Fruit fly (Drosophila melanogaster) S2 (cell line): ENCODE results near the gene caup.

Experiments
- CG8478 ChIP-seq: fragments of >200 bp; optimal IDR thresholded peaks from 2 replicates; lab custom pipeline; 2018
- CTCF ChIP-seq, 2 experiments: fragments of >200 bp; optimal IDR thresholded peaks; 2 replicates each; lab custom pipeline; 2018

caup gene

dm6 chr3L:12609387-12609799 lies at the start of gene caup:
Gene caup (plus strand): TSS chr3L:12609631.
- TF ChIP-seq CTCF (optimal IDR thresholded peaks at IDR 0.05; lab: Kevin White, UChicago) (peak in 1 of 2 experiments; percentile 67), CG8478 (peak; percentile 75)

dm6 chr3L:12564284-12564683 lies 45.1 kb upstream of the caup start:
- TF ChIP-seq CTCF (optimal IDR thresholded peaks at IDR 0.05; lab: Kevin White, UChicago) (no peak), CG8478 (no peak)

- TF ChIP-seq CG8478 (no peak), CTCF (optimal IDR thresholded peaks at IDR 0.05; lab: Kevin White, UChicago) (no peak)
Measured at dm6 chr3L:12564979-12565378, 44.5 kb upstream of the caup start.

- no peak for TF ChIP-seq CTCF (optimal IDR thresholded peaks at IDR 0.05; lab: Kevin White, UChicago)
- TF ChIP-seq CG8478: no peak
Measured at dm6 chr3L:12565422-12565821, 44.0 kb upstream of the caup start.

- TF ChIP-seq CG8478: no peak
- TF ChIP-seq CTCF (optimal IDR thresholded peaks at IDR 0.05; lab: Kevin White, UChicago): no peak
Measured at dm6 chr3L:12566065-12566730, 43.2 kb upstream of the caup start.

dm6 chr3L:12572366-12572765 lies 37.1 kb upstream of the caup start, which contains the start of gene sowah:
Gene sowah (minus strand): TSS chr3L:12572542.
- TF ChIP-seq CG8478: no peak
- peak in 1 of 2 experiments; percentile 39 for TF ChIP-seq CTCF (optimal IDR thresholded peaks at IDR 0.05; lab: Kevin White, UChicago)

- TF ChIP-seq CG8478 (no peak), CTCF (optimal IDR thresholded peaks at IDR 0.05; lab: Kevin White, UChicago) (no peak)
Measured at dm6 chr3L:12574867-12575266, 34.6 kb upstream of the caup start.

dm6 chr3L:12580212-12580676 lies 29.2 kb upstream of the caup start, which contains the start of gene ara:
Gene ara (plus strand): TSS chr3L:12580672.
- TF ChIP-seq CTCF (optimal IDR thresholded peaks at IDR 0.05; lab: Kevin White, UChicago): no peak
- no peak for TF ChIP-seq CG8478

- TF ChIP-seq CG8478: no peak
- no peak for TF ChIP-seq CTCF (optimal IDR thresholded peaks at IDR 0.05; lab: Kevin White, UChicago)
Measured at dm6 chr3L:12584977-12585376, 24.5 kb upstream of the caup start.

- TF ChIP-seq CTCF (optimal IDR thresholded peaks at IDR 0.05; lab: Kevin White, UChicago) (no peak), CG8478 (no peak)
Measured at dm6 chr3L:12585761-12586160, 23.7 kb upstream of the caup start.

dm6 chr3L:12587218-12587797 lies 22.1 kb upstream of the caup start:
- TF ChIP-seq CG8478 (no peak), CTCF (optimal IDR thresholded peaks at IDR 0.05; lab: Kevin White, UChicago) (no peak)

dm6 chr3L:12588237-12588636 lies 21.2 kb upstream of the caup start:
- no peak for TF ChIP-seq CTCF (optimal IDR thresholded peaks at IDR 0.05; lab: Kevin White, UChicago)
- no peak for TF ChIP-seq CG8478

- TF ChIP-seq CTCF (optimal IDR thresholded peaks at IDR 0.05; lab: Kevin White, UChicago) (no peak), CG8478 (no peak)
Measured at dm6 chr3L:12588863-12589262, 20.6 kb upstream of the caup start.

- TF ChIP-seq CG8478: no peak
- no peak for TF ChIP-seq CTCF (optimal IDR thresholded peaks at IDR 0.05; lab: Kevin White, UChicago)
Measured at dm6 chr3L:12589972-12590606, 19.3 kb upstream of the caup start.

dm6 chr3L:12590709-12591108 lies 18.7 kb upstream of the caup start:
- no peak for TF ChIP-seq CTCF (optimal IDR thresholded peaks at IDR 0.05; lab: Kevin White, UChicago)
- TF ChIP-seq CG8478: no peak

dm6 chr3L:12594852-12595251 lies 14.6 kb upstream of the caup start:
- no peak for TF ChIP-seq CTCF (optimal IDR thresholded peaks at IDR 0.05; lab: Kevin White, UChicago)
- TF ChIP-seq CG8478: no peak
